Worm (Caenorhabditis elegans) whole organism, midembryonic: ENCODE measurements around the gene ncs-3.
A peak's percentile ranks its signal among the peaks of the same experiment; 100 is the strongest.

Source experiments
- T22C8.4 ChIP-seq: fragments of 200-800 bp; sonication (Bioruptor generic); IDR thresholded peaks from 2 replicates; pipeline ENCODE4 v1.3.6; 2022; ENCODE audit warnings: missing genetic modification characterization, missing compliant biosample characterization
- cog-1 ChIP-seq: sonication (generic microtip); optimal IDR thresholded peaks from 2 replicates; lab custom pipeline; 2016; ENCODE audit warnings: missing genetic modification characterization, missing compliant biosample characterization
- flt-1 ChIP-seq: fragments of 200-800 bp; sonication (Bioruptor generic); IDR thresholded peaks from 2 replicates; pipeline ENCODE4 v1.3.6; 2022; ENCODE audit warnings: missing genetic modification characterization, missing compliant biosample characterization
- klf-2 ChIP-seq: fragments of 200-800 bp; sonication (Bioruptor generic); conservative IDR thresholded peaks from 2 replicates; pipeline ENCODE4 v1.3.6; 2022; ENCODE audit warnings: missing genetic modification reagents, missing genetic modification characterization, missing compliant biosample characterization
- med-1 ChIP-seq: sonication (generic microtip); optimal IDR thresholded peaks from 2 replicates; lab custom pipeline; 2017; ENCODE audit warnings: missing genetic modification characterization, mild to moderate bottlenecking, missing compliant biosample characterization, antibody characterized with exemption, missing genetic modification reagents; ENCODE audit not compliant: insufficient read depth
- ref-1 ChIP-seq: fragments of 200-800 bp; sonication (Bioruptor generic); conservative IDR thresholded peaks from 2 replicates; pipeline ENCODE4 v1.3.6; 2022; ENCODE audit warnings: missing genetic modification reagents, missing genetic modification characterization, missing compliant biosample characterization
- tab-1 ChIP-seq: fragments of 200-800 bp; sonication (Bioruptor generic); IDR thresholded peaks from 2 replicates; pipeline ENCODE4 v1.3.6; 2022; ENCODE audit warnings: missing genetic modification characterization, missing compliant biosample characterization
- ztf-23 ChIP-seq: fragments of 200-800 bp; sonication (Bioruptor generic); IDR thresholded peaks from 2 replicates; pipeline ENCODE4 v1.3.6; 2022; ENCODE audit warnings: missing genetic modification reagents, missing genetic modification characterization, missing compliant biosample characterization
- ztf-29 ChIP-seq: fragments of 200-800 bp; sonication (Bioruptor generic); IDR thresholded peaks from 2 replicates; pipeline ENCODE4 v1.3.6; 2022; ENCODE audit warnings: missing genetic modification reagents, missing genetic modification characterization, missing compliant biosample characterization

The ncs-3 gene

ce11 chrX:1057821-1058377, 4.0 kb downstream of the ncs-3 start:
- no peak for TF ChIP-seq tab-1 (GFP tag; lab: Robert Waterston, UW)

- TF ChIP-seq flt-1 (GFP tag; lab: Robert Waterston, UW) = no peak
- TF ChIP-seq klf-2 (GFP tag; lab: Robert Waterston, UW) = no peak
- TF ChIP-seq tab-1 (GFP tag; lab: Robert Waterston, UW) = no peak
- TF ChIP-seq ref-1 (GFP tag; lab: Robert Waterston, UW) = no peak
- TF ChIP-seq T22C8.4 (GFP tag; lab: Robert Waterston, UW) = no peak
- no peak for TF ChIP-seq ztf-29 (GFP tag; lab: Robert Waterston, UW)
- TF ChIP-seq cog-1 = no peak
- no peak for TF ChIP-seq ztf-23 (GFP tag; lab: Robert Waterston, UW)
- TF ChIP-seq med-1 (GFP tag; lab: Kevin White, UChicago) = no peak
These were observed 6.8 kb downstream of the ncs-3 start for ce11 chrX:1060705-1061104.

ce11 chrX:1062403-1063073, 8.7 kb downstream of the ncs-3 start, which contains the start of gene unc-1:
Gene unc-1, minus strand, starts transcription at chrX:1062453.
- 0 out of 2 replicates have a peak, but pooled peaks have one; percentile 6 for TF ChIP-seq klf-2 (GFP tag; lab: Robert Waterston, UW)
- no peak for TF ChIP-seq cog-1

- no peak for TF ChIP-seq cog-1
- no peak for TF ChIP-seq ztf-23 (GFP tag; lab: Robert Waterston, UW)
- no peak for TF ChIP-seq T22C8.4 (GFP tag; lab: Robert Waterston, UW)
- TF ChIP-seq med-1 (GFP tag; lab: Kevin White, UChicago) = no peak
- no peak for TF ChIP-seq flt-1 (GFP tag; lab: Robert Waterston, UW)
- TF ChIP-seq ref-1 (GFP tag; lab: Robert Waterston, UW) = no peak
- no peak for TF ChIP-seq tab-1 (GFP tag; lab: Robert Waterston, UW)
- TF ChIP-seq klf-2 (GFP tag; lab: Robert Waterston, UW) = no peak
- TF ChIP-seq ztf-29 (GFP tag; lab: Robert Waterston, UW) = no peak
These were observed 10.2 kb downstream of the ncs-3 start for ce11 chrX:1064064-1064463.

- TF ChIP-seq ztf-23 (GFP tag; lab: Robert Waterston, UW) (no peak), klf-2 (GFP tag; lab: Robert Waterston, UW) (no peak), T22C8.4 (GFP tag; lab: Robert Waterston, UW) (no peak), flt-1 (GFP tag; lab: Robert Waterston, UW) (no peak), ref-1 (GFP tag; lab: Robert Waterston, UW) (no peak), med-1 (GFP tag; lab: Kevin White, UChicago) (no peak), cog-1 (no peak), tab-1 (GFP tag; lab: Robert Waterston, UW) (no peak), ztf-29 (GFP tag; lab: Robert Waterston, UW) (no peak)
These were observed 15.1 kb downstream of the ncs-3 start, which contains the start of gene mksr-1 for ce11 chrX:1068986-1069385. Gene mksr-1, minus strand, starts transcription at chrX:1069129.

ce11 chrX:1070585-1070984, 16.7 kb downstream of the ncs-3 start:
- 0 out of 2 replicates have a peak, but pooled peaks have one; percentile 43 for TF ChIP-seq ztf-23 (GFP tag; lab: Robert Waterston, UW)

- TF ChIP-seq tab-1 (GFP tag; lab: Robert Waterston, UW) (no peak), med-1 (GFP tag; lab: Kevin White, UChicago) (no peak)
These were observed 18.3 kb downstream of the ncs-3 start, which contains the start of gene lim-6 for ce11 chrX:1072152-1072551. Gene lim-6, plus strand, starts transcription at chrX:1072452.

ce11 chrX:1080549-1080948, 26.7 kb downstream of the ncs-3 start, which contains the start of gene pfn-3:
Gene pfn-3, minus strand, starts transcription at chrX:1080649.
- TF ChIP-seq cog-1 = no peak

ce11 chrX:1081927-1082326, 28.0 kb downstream of the ncs-3 start:
- TF ChIP-seq med-1 (GFP tag; lab: Kevin White, UChicago) = no peak
- peak; percentile 16 for TF ChIP-seq cog-1
- TF ChIP-seq tab-1 (GFP tag; lab: Robert Waterston, UW) = 0 out of 2 replicates have a peak, but pooled peaks have one; percentile 66

ce11 chrX:1085000-1085399, 31.1 kb downstream of the ncs-3 start:
- TF ChIP-seq klf-2 (GFP tag; lab: Robert Waterston, UW) = no peak
- no peak for TF ChIP-seq med-1 (GFP tag; lab: Kevin White, UChicago)
- TF ChIP-seq ztf-23 (GFP tag; lab: Robert Waterston, UW) = no peak
- TF ChIP-seq cog-1 = no peak
- TF ChIP-seq ztf-29 (GFP tag; lab: Robert Waterston, UW) = no peak
- TF ChIP-seq flt-1 (GFP tag; lab: Robert Waterston, UW) = no peak
- no peak for TF ChIP-seq tab-1 (GFP tag; lab: Robert Waterston, UW)

ce11 chrX:1086406-1086897, 32.6 kb downstream of the ncs-3 start:
- TF ChIP-seq klf-2 (GFP tag; lab: Robert Waterston, UW) (no peak), ztf-23 (GFP tag; lab: Robert Waterston, UW) (no peak)
